Fruit fly (Drosophila melanogaster): ENCODE measurements around the gene Smg5.

The Smg5 gene

dm6 chr2L:13900111-13900930 lies 4.1 kb downstream of the Smg5 start:
- TF ChIP-seq CG17801 (GFP tag; optimal IDR thresholded peaks at IDR 0.05; ENCODE audit: partially characterized antibody), result no peak

- no peak for TF ChIP-seq CG17801 (GFP tag; optimal IDR thresholded peaks at IDR 0.05; ENCODE audit: partially characterized antibody)
Measured at dm6 chr2L:13893439-13893838, 11.0 kb downstream of the Smg5 start.

dm6 chr2L:13892826-13893225 lies 11.6 kb downstream of the Smg5 start:
- TF ChIP-seq CG17801 (GFP tag; optimal IDR thresholded peaks at IDR 0.05; ENCODE audit: partially characterized antibody), result no peak

DNA sequence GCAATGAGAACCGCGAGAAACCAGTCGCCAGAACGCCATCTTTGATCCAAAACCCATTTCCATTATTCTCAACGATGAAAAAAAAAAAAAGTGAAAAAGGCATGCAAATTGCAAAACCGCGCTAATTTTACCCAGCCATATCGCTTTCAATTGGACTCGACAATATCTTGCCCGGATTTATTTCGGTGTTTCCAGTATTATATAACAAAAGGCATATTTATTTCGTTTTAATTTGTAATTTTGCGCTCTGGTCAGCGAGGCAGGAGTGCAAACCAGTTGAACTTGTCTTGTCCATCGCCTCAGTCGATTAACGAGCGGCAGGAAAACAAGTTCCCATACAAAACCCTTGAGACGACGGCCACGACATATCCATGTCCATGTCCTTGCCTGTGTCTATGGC lies 14.5 kb downstream of the Smg5 start:
- TF ChIP-seq CG17801 (GFP tag; optimal IDR thresholded peaks at IDR 0.05; ENCODE audit: partially characterized antibody), result no peak

dm6 chr2L:13886326-13887073 lies 18.0 kb downstream of the Smg5 start:
- no peak for TF ChIP-seq CG17801 (GFP tag; optimal IDR thresholded peaks at IDR 0.05; ENCODE audit: partially characterized antibody)

DNA sequence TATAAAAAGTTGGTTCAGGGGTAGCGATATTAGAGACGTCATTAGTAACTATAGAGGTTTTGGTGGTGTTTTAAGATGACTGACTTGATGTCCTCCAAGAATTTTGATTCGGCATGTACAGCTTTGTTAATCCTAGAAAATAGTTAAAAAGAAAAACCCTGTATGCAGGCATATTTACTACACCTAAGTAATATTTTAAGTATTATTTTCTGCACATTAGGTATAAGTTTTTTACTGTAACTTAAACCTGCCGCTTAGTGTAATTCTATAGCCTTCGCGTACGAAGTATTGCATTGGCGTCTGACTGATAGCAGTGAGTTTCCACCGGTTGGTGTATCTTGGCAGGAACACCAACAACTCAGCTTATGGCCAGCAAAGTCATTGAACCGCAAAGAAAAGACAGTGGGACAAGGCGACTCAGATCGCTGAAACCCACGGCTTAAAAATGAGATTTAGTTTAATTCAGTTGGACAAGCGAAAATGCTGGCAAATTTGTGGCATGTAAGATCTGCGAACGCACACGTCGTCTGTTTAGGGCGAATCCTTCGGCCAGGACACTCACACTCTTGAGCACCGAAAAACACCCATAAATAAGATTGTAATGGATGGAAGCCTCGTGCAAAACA lies 19.7 kb downstream of the Smg5 start:
- TF ChIP-seq CG17801 (GFP tag; optimal IDR thresholded peaks at IDR 0.05; ENCODE audit: partially characterized antibody), result no peak

- no peak for TF ChIP-seq CG17801 (GFP tag; optimal IDR thresholded peaks at IDR 0.05; ENCODE audit: partially characterized antibody)
Measured at dm6 chr2L:13884063-13884656, 20.3 kb downstream of the Smg5 start.

- no peak for TF ChIP-seq CG17801 (GFP tag; optimal IDR thresholded peaks at IDR 0.05; ENCODE audit: partially characterized antibody)
Measured at dm6 chr2L:13881939-13882338, 22.5 kb downstream of the Smg5 start.

DNA sequence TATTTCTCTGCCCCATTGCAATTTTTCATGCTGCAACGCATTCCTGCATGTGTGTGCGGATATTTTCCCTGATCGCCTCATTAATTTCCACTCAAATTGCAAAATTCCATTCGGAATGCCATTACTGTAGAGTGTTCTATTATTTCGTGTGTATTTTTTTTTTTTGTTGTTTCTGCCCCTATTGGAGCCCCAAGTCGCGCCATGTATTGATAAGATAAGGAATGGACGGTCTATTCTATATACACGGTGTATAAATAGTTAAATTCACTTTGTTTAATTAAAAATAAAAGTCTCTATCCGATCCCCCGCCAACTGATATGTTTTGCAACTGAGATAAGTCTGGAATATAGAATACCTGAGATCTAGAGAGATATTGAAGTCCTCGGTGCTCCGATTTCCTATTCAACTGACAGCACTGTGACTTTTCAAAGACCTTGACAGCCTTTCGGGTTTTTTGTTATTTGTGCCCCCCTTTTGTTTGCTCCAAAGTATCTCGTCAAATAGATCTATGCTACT lies 23.0 kb downstream of the Smg5 start:
- TF ChIP-seq CG17801 (GFP tag; optimal IDR thresholded peaks at IDR 0.05; ENCODE audit: partially characterized antibody), result no peak

DNA sequence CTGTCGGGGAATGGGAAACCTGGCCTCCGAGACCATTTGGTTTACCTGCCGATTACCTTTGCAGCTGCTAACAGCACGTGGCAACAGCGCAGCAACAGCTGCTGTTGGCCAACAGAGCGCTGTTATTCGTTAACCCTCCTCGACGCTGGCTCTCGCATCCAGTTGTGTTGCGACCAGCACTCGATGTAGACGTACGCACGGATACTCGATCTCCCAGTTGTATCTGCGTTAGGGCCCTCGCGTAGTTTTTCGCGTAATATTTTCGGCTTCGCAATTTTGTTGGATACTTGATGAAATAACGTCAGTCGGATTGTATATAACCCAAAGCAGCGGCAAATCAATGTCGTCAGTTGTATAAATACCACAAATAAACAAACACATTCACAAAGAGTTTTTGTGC lies 25.7 kb downstream of the Smg5 start:
- TF ChIP-seq CG17801 (GFP tag; optimal IDR thresholded peaks at IDR 0.05; ENCODE audit: partially characterized antibody), result peak; percentile 54

- no peak for TF ChIP-seq CG17801 (GFP tag; optimal IDR thresholded peaks at IDR 0.05; ENCODE audit: partially characterized antibody)
Measured at dm6 chr2L:13877934-13878580, 26.4 kb downstream of the Smg5 start.

dm6 chr2L:13876698-13877097 lies 27.8 kb downstream of the Smg5 start:
- TF ChIP-seq CG17801 (GFP tag; optimal IDR thresholded peaks at IDR 0.05; ENCODE audit: partially characterized antibody), result no peak

DNA sequence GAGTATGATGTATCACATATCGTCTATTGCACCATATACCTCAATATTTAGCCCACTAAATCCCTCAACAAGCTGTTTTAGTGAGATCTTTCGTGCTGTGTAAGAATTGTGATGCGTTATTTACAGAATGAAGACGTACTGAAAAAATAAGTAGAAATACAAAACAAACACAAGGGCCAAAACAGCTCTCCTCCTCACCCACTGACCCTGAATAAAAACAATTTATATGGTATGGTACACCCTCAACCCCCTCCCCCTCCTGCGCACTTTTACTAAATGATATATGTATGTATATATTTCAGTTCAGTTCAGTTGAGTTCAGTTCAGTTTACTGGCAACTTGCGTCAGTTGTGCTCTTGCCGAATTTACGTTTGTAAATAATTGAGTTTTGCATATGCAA lies 31.3 kb downstream of the Smg5 start:
- no peak for TF ChIP-seq CG17801 (GFP tag; optimal IDR thresholded peaks at IDR 0.05; ENCODE audit: partially characterized antibody)

DNA sequence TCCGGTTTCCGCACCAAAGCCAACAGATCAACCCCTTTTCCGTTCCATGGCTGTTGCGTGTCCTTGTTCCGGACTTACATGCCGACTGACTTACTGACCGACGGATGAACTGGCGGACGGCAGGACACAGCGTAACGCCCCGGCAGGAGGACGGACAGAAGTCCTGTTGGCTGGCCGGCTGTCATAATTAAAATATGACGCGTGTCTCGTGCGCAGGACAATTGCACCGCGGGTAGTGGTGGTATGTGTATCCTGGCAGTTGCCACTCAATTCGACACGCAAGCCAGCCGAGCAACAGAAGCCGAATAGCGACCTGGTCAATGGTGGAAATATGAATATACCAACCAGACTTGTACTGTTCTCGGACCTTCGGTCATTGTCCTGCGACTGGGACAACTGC lies 35.1 kb downstream of the Smg5 start:
- TF ChIP-seq CG17801 (GFP tag; optimal IDR thresholded peaks at IDR 0.05; ENCODE audit: partially characterized antibody), result no peak

dm6 chr2L:13867653-13868052 lies 36.8 kb downstream of the Smg5 start:
- TF ChIP-seq CG17801 (GFP tag; optimal IDR thresholded peaks at IDR 0.05; ENCODE audit: partially characterized antibody), result no peak

Measured in ovary, adult (tissue).